Fruit fly (Drosophila melanogaster) whole organism, embryonic: Measurements from ENCODE around the gene mxt.

Source experiments
- Bgb ChIP-seq: fragments of 200-800 bp; sonication (Bioruptor generic); IDR thresholded peaks from 2 replicates; pipeline ENCODE4 v1.3.6; 2022; ENCODE audit warnings: missing biosample characterization, missing genetic modification characterization; ENCODE audit not compliant: partially characterized antibody
- Bteb2 ChIP-seq: fragments of 200-800 bp; sonication (Bioruptor generic); optimal IDR thresholded peaks from 2 replicates; lab custom pipeline; 2016; ENCODE audit warnings: missing biosample characterization, missing genetic modification characterization
- CG1024 ChIP-seq: fragments of 200-800 bp; sonication (Bioruptor generic); IDR thresholded peaks from 2 replicates; pipeline ENCODE4 v1.3.6; 2022; ENCODE audit warnings: missing biosample characterization, missing genetic modification characterization
- CG10321 ChIP-seq: fragments of 200-800 bp; sonication (Bioruptor generic); IDR thresholded peaks from 2 replicates; pipeline ENCODE4 v1.3.6; 2022; ENCODE audit warnings: missing biosample characterization, missing genetic modification characterization
- CG10366 ChIP-seq: fragments of 200-800 bp; sonication (Bioruptor generic); IDR thresholded peaks from 2 replicates; pipeline ENCODE4 v1.3.6; 2022; ENCODE audit warnings: missing biosample characterization, missing genetic modification characterization
- CG10959 ChIP-seq: fragments of 200-800 bp; sonication (Bioruptor generic); IDR thresholded peaks from 2 replicates; pipeline ENCODE4 v1.3.6; 2022; ENCODE audit warnings: missing biosample characterization, missing genetic modification characterization
- CG11456 ChIP-seq: fragments of 200-800 bp; sonication (Bioruptor generic); IDR thresholded peaks from 3 replicates; pipeline ENCODE4 v1.3.6; 2022; ENCODE audit warnings: missing biosample characterization, missing genetic modification characterization
- CG11695 ChIP-seq: fragments of 200-800 bp; sonication (Bioruptor generic); IDR thresholded peaks from 3 replicates; pipeline ENCODE4 v1.3.6; 2022; ENCODE audit warnings: missing biosample characterization, missing genetic modification characterization
- CG11723 ChIP-seq: fragments of 200-800 bp; sonication (Bioruptor generic); optimal IDR thresholded peaks from 2 replicates; lab custom pipeline; 2017; ENCODE audit warnings: missing biosample characterization, mild to moderate bottlenecking, missing genetic modification characterization
- CG12104 ChIP-seq: fragments of 200-800 bp; sonication (Bioruptor generic); optimal IDR thresholded peaks from 3 replicates; lab custom pipeline; 2016; ENCODE audit warnings: missing biosample characterization, missing genetic modification characterization
- CG14441 ChIP-seq: fragments of 200-800 bp; sonication (Bioruptor generic); IDR thresholded peaks from 2 replicates; pipeline ENCODE4 v1.3.6; 2022; ENCODE audit warnings: missing biosample characterization, missing genetic modification characterization
- CG1602 ChIP-seq: fragments of 200-800 bp; sonication (Bioruptor generic); optimal IDR thresholded peaks from 3 replicates; lab custom pipeline; 2016; ENCODE audit warnings: missing biosample characterization, missing genetic modification characterization
- CG16779 ChIP-seq: fragments of 200-800 bp; sonication (Bioruptor generic); IDR thresholded peaks from 2 replicates; pipeline ENCODE4 v1.3.6; 2022; ENCODE audit warnings: missing biosample characterization, missing genetic modification characterization
- CG16863 ChIP-seq: fragments of 200-800 bp; sonication (Bioruptor generic); optimal IDR thresholded peaks from 3 replicates; lab custom pipeline; 2016; ENCODE audit warnings: missing biosample characterization, missing genetic modification characterization
- CG17359 ChIP-seq: fragments of 200-800 bp; sonication (Bioruptor generic); optimal IDR thresholded peaks from 3 replicates; lab custom pipeline; 2018; ENCODE audit warnings: missing biosample characterization, mild to moderate bottlenecking, missing genetic modification characterization, moderate library complexity
- CG2199 ChIP-seq: fragments of 200-800 bp; sonication (Bioruptor generic); IDR thresholded peaks from 3 replicates; pipeline ENCODE4 v1.3.6; 2022; ENCODE audit warnings: missing biosample characterization, missing genetic modification characterization
- CG30020 ChIP-seq: fragments of 200-800 bp; optimal IDR thresholded peaks from 2 replicates; lab custom pipeline; 2019; ENCODE audit warnings: missing biosample characterization, mild to moderate bottlenecking, missing genetic modification characterization, moderate library complexity
- CG31388 ChIP-seq: fragments of 200-800 bp; sonication (Bioruptor generic); optimal IDR thresholded peaks from 2 replicates; lab custom pipeline; 2016; ENCODE audit warnings: missing biosample characterization, missing genetic modification characterization
- CG3847 ChIP-seq: fragments of 200-800 bp; sonication (Bioruptor generic); IDR thresholded peaks from 2 replicates; pipeline ENCODE4 v1.3.6; 2022; ENCODE audit warnings: missing biosample characterization, missing genetic modification characterization
- CG3995 ChIP-seq: fragments of 200-800 bp; sonication (Bioruptor generic); optimal IDR thresholded peaks from 3 replicates; lab custom pipeline; 2016; ENCODE audit warnings: missing biosample characterization, missing genetic modification characterization
- CG4424 ChIP-seq: fragments of 200-800 bp; sonication (Bioruptor generic); optimal IDR thresholded peaks from 3 replicates; lab custom pipeline; 2016; ENCODE audit warnings: missing biosample characterization, missing genetic modification characterization
- CG7786 ChIP-seq: fragments of 200-800 bp; sonication (Bioruptor generic); optimal IDR thresholded peaks from 2 replicates; lab custom pipeline; 2016; ENCODE audit warnings: missing biosample characterization, missing genetic modification characterization
- CG7963 ChIP-seq: fragments of 200-800 bp; sonication (Bioruptor generic); IDR thresholded peaks from 3 replicates; pipeline ENCODE4 v1.3.6; 2022; ENCODE audit warnings: missing biosample characterization, missing genetic modification characterization; ENCODE audit not compliant: partially characterized antibody
- CG8924 ChIP-seq: fragments of 200-800 bp; optimal IDR thresholded peaks from 3 replicates; lab custom pipeline; 2019; ENCODE audit warnings: missing biosample characterization, mild to moderate bottlenecking, missing genetic modification characterization, moderate library complexity
- CG9609 ChIP-seq: fragments of 200-800 bp; sonication (Bioruptor generic); optimal IDR thresholded peaks from 3 replicates; lab custom pipeline; 2016; ENCODE audit warnings: missing biosample characterization, missing genetic modification characterization
- CoRest ChIP-seq: fragments of 200-800 bp; sonication (Bioruptor generic); optimal IDR thresholded peaks from 3 replicates; lab custom pipeline; 2018; ENCODE audit warnings: missing biosample characterization, mild to moderate bottlenecking, missing genetic modification characterization, moderate library complexity
- Fer3 ChIP-seq: fragments of 200-800 bp; sonication (Bioruptor generic); optimal IDR thresholded peaks from 2 replicates; lab custom pipeline; 2018; ENCODE audit warnings: missing biosample characterization, mild to moderate bottlenecking, missing genetic modification characterization, moderate library complexity
- GATAe ChIP-seq: fragments of 200-800 bp; sonication (Bioruptor generic); conservative IDR thresholded peaks from 2 replicates; pipeline ENCODE4 v1.3.6; 2022; ENCODE audit warnings: missing biosample characterization, missing genetic modification characterization
- H15 ChIP-seq: fragments of 200-800 bp; sonication (Bioruptor generic); IDR thresholded peaks from 3 replicates; pipeline ENCODE4 v1.3.6; 2022; ENCODE audit warnings: missing biosample characterization, missing genetic modification characterization
- H2.0 ChIP-seq: fragments of 200-800 bp; sonication (Bioruptor generic); IDR thresholded peaks from 2 replicates; pipeline ENCODE4 v1.3.6; 2022; ENCODE audit warnings: missing biosample characterization, missing genetic modification characterization
- Lim3 ChIP-seq: fragments of 200-800 bp; sonication (Bioruptor generic); IDR thresholded peaks from 2 replicates; pipeline ENCODE4 v1.3.6; 2022; ENCODE audit warnings: missing biosample characterization, missing genetic modification characterization
- MBD-R2 ChIP-seq: fragments of 200-800 bp; sonication (Bioruptor generic); IDR thresholded peaks from 2 replicates; pipeline ENCODE4 v1.3.6; 2022; ENCODE audit warnings: missing biosample characterization, missing genetic modification characterization
- Six4 ChIP-seq: fragments of 200-800 bp; sonication (Bioruptor generic); optimal IDR thresholded peaks from 2 replicates; lab custom pipeline; 2016; ENCODE audit warnings: missing biosample characterization, missing genetic modification characterization
- amos ChIP-seq: fragments of 200-800 bp; sonication (Bioruptor generic); IDR thresholded peaks from 2 replicates; pipeline ENCODE4 v1.3.6; 2022; ENCODE audit warnings: missing biosample characterization, missing genetic modification characterization; ENCODE audit not compliant: partially characterized antibody
- ara ChIP-seq: fragments of 200-800 bp; sonication (Bioruptor generic); IDR thresholded peaks from 2 replicates; pipeline ENCODE4 v1.3.6; 2022; ENCODE audit warnings: missing biosample characterization, missing genetic modification characterization
- az2 ChIP-seq: fragments of 200-800 bp; sonication (Bioruptor generic); optimal IDR thresholded peaks from 3 replicates; lab custom pipeline; 2016; ENCODE audit warnings: missing biosample characterization, missing genetic modification characterization
- corto ChIP-seq: fragments of 200-800 bp; sonication (Bioruptor generic); optimal IDR thresholded peaks from 2 replicates; lab custom pipeline; 2016; ENCODE audit warnings: missing biosample characterization, mild to moderate bottlenecking, missing genetic modification characterization, moderate library complexity
- dati ChIP-seq: fragments of 200-800 bp; sonication (Bioruptor generic); IDR thresholded peaks from 2 replicates; pipeline ENCODE4 v1.3.6; 2022; ENCODE audit warnings: missing biosample characterization, missing genetic modification characterization
- exex ChIP-seq: fragments of 200-800 bp; sonication (Bioruptor generic); optimal IDR thresholded peaks from 4 replicates; lab custom pipeline; 2018; ENCODE audit warnings: missing biosample characterization, mild to moderate bottlenecking, missing genetic modification characterization, moderate library complexity
- gcm2 ChIP-seq: fragments of 200-800 bp; sonication (Bioruptor generic); optimal IDR thresholded peaks from 2 replicates; lab custom pipeline; 2016; ENCODE audit warnings: missing biosample characterization, missing genetic modification characterization
- gem ChIP-seq: fragments of 200-800 bp; sonication (Bioruptor generic); optimal IDR thresholded peaks from 2 replicates; lab custom pipeline; 2019; ENCODE audit warnings: missing biosample characterization, mild to moderate bottlenecking, missing genetic modification characterization, moderate library complexity
- grn ChIP-seq: fragments of 200-800 bp; sonication (Bioruptor generic); optimal IDR thresholded peaks from 3 replicates; lab custom pipeline; 2017; ENCODE audit warnings: missing biosample characterization, missing genetic modification characterization
- lilli ChIP-seq: fragments of 200-800 bp; sonication (Bioruptor generic); optimal IDR thresholded peaks from 3 replicates; lab custom pipeline; 2016; ENCODE audit warnings: missing biosample characterization, missing genetic modification characterization
- lmd ChIP-seq: fragments of 200-800 bp; sonication (Bioruptor generic); IDR thresholded peaks from 2 replicates; pipeline ENCODE4 v1.3.6; 2022; ENCODE audit warnings: missing biosample characterization, missing genetic modification characterization
- lov ChIP-seq, 2 experiments: fragments of 200-800 bp in 1 of 2; fragments of >200 bp in 1 of 2; sonication (Bioruptor generic) in 1 of 2; IDR thresholded peaks in 1 of 2; optimal IDR thresholded peaks in 1 of 2; 2 replicates in 1 of 2; 3 replicates in 1 of 2; pipeline versions ENCODE4 v1.3.6 to Lab custom; 2017 to 2022; ENCODE audit warnings: missing biosample characterization in 1 of 2, missing genetic modification characterization in 1 of 2
- nmo ChIP-seq: fragments of 200-800 bp; sonication (Bioruptor generic); optimal IDR thresholded peaks from 2 replicates; lab custom pipeline; 2018; ENCODE audit warnings: missing biosample characterization, mild to moderate bottlenecking, missing genetic modification characterization, moderate library complexity
- oc ChIP-seq: fragments of 200-800 bp; sonication (Bioruptor generic); optimal IDR thresholded peaks from 2 replicates; lab custom pipeline; 2018; ENCODE audit warnings: missing biosample characterization, mild to moderate bottlenecking, missing genetic modification characterization, moderate library complexity
- pho ChIP-seq: fragments of 200-800 bp; sonication (Bioruptor generic); optimal IDR thresholded peaks from 2 replicates; lab custom pipeline; 2016; ENCODE audit warnings: missing biosample characterization, missing genetic modification characterization
- ssp ChIP-seq: fragments of 200-800 bp; sonication (Bioruptor generic); IDR thresholded peaks from 2 replicates; pipeline ENCODE4 v1.3.6; 2022; ENCODE audit warnings: missing biosample characterization, missing genetic modification characterization
- zfh2 ChIP-seq: fragments of 200-800 bp; sonication (Bioruptor generic); optimal IDR thresholded peaks from 2 replicates; lab custom pipeline; 2016; ENCODE audit warnings: missing biosample characterization, missing genetic modification characterization

Gene mxt

dm6 chr2L:4810697-4811490, 36.2 kb downstream of the mxt start (continued):
- TF ChIP-seq H15 (GFP tag; lab: Robert Waterston, UW) (no peak), grn (GFP tag; lab: Kevin White, UChicago) (peak; percentile 60), CG7786 (peak; percentile 27), Bteb2 (GFP tag; lab: Kevin White, UChicago) (peak; percentile 36), CG8924 (tag; lab: Kevin White, UChicago) (peak; percentile 84), CG10366 (GFP tag; lab: Robert Waterston, UW) (no peak), Fer3 (tag; lab: Kevin White, UChicago) (peak; percentile 23), CG4424 (peak; percentile 58), lilli (GFP tag; lab: Kevin White, UChicago) (peak; percentile 60), CG9609 (GFP tag; lab: Kevin White, UChicago) (peak; percentile 26), gem (tag; lab: Kevin White, UChicago) (peak; percentile 85), CG30020 (tag; lab: Kevin White, UChicago) (peak; percentile 24), CG17359 (tag; lab: Kevin White, UChicago) (peak; percentile 25), pho (GFP tag; lab: Kevin White, UChicago) (peak; percentile 52), oc (no peak), CG16863 (GFP tag; lab: Kevin White, UChicago) (peak; percentile 42), CG7963 (GFP tag; lab: Robert Waterston, UW) (no peak), CG12104 (GFP tag; lab: Kevin White, UChicago) (peak; percentile 62), CG1024 (no peak), CG10959 (no peak; the same call in 1 of the 2 replicates), CG10321 (no peak), CG11723 (GFP tag; lab: Kevin White, UChicago) (peak; percentile 70), lov (optimal IDR thresholded peaks at IDR 0.05; lab: Kevin White, UChicago) (no peak), lov (GFP tag; IDR thresholded peaks at IDR 0.05; lab: Robert Waterston, UW) (no peak), CG1602 (peak; percentile 67), CG31388 (GFP tag; lab: Kevin White, UChicago) (no peak), GATAe (GFP tag; lab: Robert Waterston, UW) (no peak), MBD-R2 (GFP tag; lab: Robert Waterston, UW) (peak; percentile 17; the same call in 1 of the 2 replicates), exex (tag; lab: Kevin White, UChicago) (peak; percentile 17), Bgb (GFP tag; lab: Robert Waterston, UW) (no peak), CG2199 (GFP tag; lab: Robert Waterston, UW) (no peak), CG11695 (GFP tag; lab: Robert Waterston, UW) (peak; percentile 32; the same call in 1 of the 3 replicates), CG3847 (GFP tag; lab: Robert Waterston, UW) (peak; percentile 61), gcm2 (GFP tag; lab: Kevin White, UChicago) (no peak), CG11456 (GFP tag; lab: Robert Waterston, UW) (0 out of 3 replicates have a peak, but pooled peaks have one; percentile 58), az2 (GFP tag; lab: Kevin White, UChicago) (peak; percentile 76), amos (no peak), CG14441 (GFP tag; lab: Robert Waterston, UW) (no peak), Lim3 (no peak), ssp (GFP tag; lab: Robert Waterston, UW) (peak; percentile 60), ara (GFP tag; lab: Robert Waterston, UW) (no peak), nmo (GFP tag; lab: Kevin White, UChicago) (peak; percentile 83), CG3995 (GFP tag; lab: Kevin White, UChicago) (no peak), CG16779 (GFP tag; lab: Robert Waterston, UW) (no peak), dati (GFP tag; lab: Robert Waterston, UW) (no peak), lmd (peak; percentile 76), Six4 (GFP tag; lab: Kevin White, UChicago) (peak; percentile 61), zfh2 (GFP tag; lab: Kevin White, UChicago) (peak; percentile 21), CoRest (tag; lab: Kevin White, UChicago) (peak; percentile 87), H2.0 (GFP tag; lab: Robert Waterston, UW) (no peak; the same call in 1 of the 2 replicates), corto (GFP tag; lab: Kevin White, UChicago) (no peak)
